Worm (Caenorhabditis elegans): ENCODE data around the gene clec-42.
"Not testable (repeated sequence)": the region's sequence is repeated elsewhere in the genome, so short reads cannot be mapped to it uniquely, and the experiment has no call there.

The clec-42 gene

ce11 chrV:18188328-18188727 is 2.9 kb upstream of the clec-42 start, which contains the start of gene clec-245:
Gene clec-245, minus strand, starts transcription at chrV:18188428.
- TF ChIP-seq unc-62 (GFP tag; optimal IDR thresholded peaks at IDR 0.05) = no peak

DNA sequence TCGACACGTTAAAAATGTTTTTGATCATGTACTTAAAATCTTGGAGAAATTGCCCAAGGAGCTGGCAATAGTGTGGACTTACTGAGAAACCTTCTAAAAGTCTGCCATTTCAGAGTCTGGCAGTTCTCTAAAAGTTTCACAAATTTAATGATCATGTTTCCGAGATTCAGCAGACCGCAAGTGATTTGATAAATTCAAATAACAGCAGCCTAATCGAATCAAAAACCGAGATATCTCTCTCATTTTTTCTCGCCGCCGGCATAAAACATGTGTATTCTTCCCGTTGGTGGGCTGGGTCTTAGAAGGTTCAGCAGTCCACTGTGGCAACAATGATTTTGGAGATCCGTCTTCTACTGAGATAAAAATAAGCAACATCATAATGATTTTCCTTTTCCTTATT is 2.0 kb upstream of the clec-42 start, which contains the start of gene clec-246:
Gene clec-246 (plus strand): TSS at position 301 of the 400 bp plus-strand sequence.
- no peak for TF ChIP-seq unc-62 (GFP tag; optimal IDR thresholded peaks at IDR 0.05)

DNA sequence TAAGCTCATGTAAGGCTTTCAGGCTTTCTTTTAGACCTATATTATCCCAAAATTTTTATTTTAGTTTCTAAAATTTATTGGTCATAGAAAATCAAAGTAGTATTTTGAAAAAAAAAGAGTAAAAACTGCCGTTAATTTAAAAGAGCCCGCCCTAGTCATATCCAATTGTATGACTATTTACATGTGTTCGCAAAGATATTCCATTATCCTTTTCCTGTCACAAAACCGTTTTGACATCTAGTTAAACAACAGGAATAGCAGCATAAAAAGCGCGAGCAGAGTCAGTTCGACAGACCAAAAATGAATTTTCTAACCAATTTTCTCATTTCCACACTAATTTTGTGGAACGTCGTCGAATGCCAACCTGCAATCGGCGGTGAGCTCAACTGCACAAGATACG is 3.8 kb downstream of the clec-42 start, which contains the start of gene F16H6.3:
Gene F16H6.3 (plus strand): TSS at position 301 of the 400 bp plus-strand sequence.
- TF ChIP-seq unc-62 (GFP tag; optimal IDR thresholded peaks at IDR 0.05) = no peak

- TF ChIP-seq unc-62 (GFP tag; optimal IDR thresholded peaks at IDR 0.05) = no peak
Measured at ce11 chrV:18198421-18198820, 7.2 kb downstream of the clec-42 start, which contains the start of gene F16H6.4. Gene F16H6.4, plus strand, starts transcription at chrV:18198721.

ce11 chrV:18209071-18209470 is 17.9 kb downstream of the clec-42 start, which contains the start of gene F16H6.7:
Gene F16H6.7, minus strand, starts transcription at chrV:18209171.
- TF ChIP-seq unc-62 (GFP tag; optimal IDR thresholded peaks at IDR 0.05) = no peak

DNA sequence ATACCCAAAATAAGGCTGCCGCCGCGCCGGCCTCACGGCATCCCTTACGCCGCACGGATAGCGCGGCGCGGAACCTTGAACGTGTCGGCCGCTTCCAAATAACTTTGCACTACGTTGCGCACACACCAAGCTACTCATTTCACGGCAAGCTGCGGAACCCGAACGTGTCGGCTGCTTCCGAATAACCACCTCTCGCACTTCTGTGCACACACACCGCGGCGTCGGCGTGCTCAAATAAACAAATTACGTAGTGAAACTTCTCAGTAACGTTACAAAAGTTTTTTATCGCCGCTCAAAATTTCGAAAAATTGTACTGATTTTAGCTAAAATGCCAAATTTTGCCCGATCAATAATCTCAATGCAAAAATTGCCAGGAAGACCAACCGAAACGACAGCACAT is 21.6 kb downstream of the clec-42 start:
- TF ChIP-seq unc-62 (GFP tag; optimal IDR thresholded peaks at IDR 0.05) = no peak

- not testable (repeated sequence) for TF ChIP-seq unc-62 (GFP tag; optimal IDR thresholded peaks at IDR 0.05)
Measured at ce11 chrV:18216175-18216574, 25.0 kb downstream of the clec-42 start, which contains the start of gene F16H6.8. Gene F16H6.8, minus strand, starts transcription at chrV:18216275.

DNA sequence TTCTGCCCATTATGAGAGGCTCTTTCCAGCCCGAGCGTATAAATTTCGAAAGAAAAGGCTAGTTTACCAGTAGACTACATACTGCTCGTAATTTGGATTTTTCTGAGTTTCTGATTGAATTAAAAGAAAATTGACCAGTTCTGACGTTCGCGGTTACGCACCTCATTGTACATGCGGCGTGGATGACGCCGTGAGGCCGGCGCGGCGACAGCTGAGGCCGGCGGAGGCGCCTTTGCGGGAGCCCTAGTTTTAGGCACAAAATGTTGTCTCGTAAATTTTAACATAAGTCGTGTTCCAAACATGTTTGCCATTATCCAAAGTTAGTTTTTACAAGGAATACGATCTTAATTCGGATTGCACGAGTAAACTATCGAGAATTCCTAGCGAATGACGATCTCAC is 25.6 kb downstream of the clec-42 start, which contains the start of gene F16H6.9:
Gene F16H6.9 (plus strand): TSS at position 301 of the 400 bp plus-strand sequence.
- not testable (repeated sequence) for TF ChIP-seq unc-62 (GFP tag; optimal IDR thresholded peaks at IDR 0.05)

- TF ChIP-seq unc-62 (GFP tag; optimal IDR thresholded peaks at IDR 0.05) = no peak
Measured at ce11 chrV:18224353-18224752, 33.1 kb downstream of the clec-42 start, which contains the start of gene F16H6.10. Gene F16H6.10, minus strand, starts transcription at chrV:18224453.

ce11 chrV:18235808-18236207 is 44.6 kb downstream of the clec-42 start:
- TF ChIP-seq unc-62 (GFP tag; optimal IDR thresholded peaks at IDR 0.05) = no peak

DNA sequence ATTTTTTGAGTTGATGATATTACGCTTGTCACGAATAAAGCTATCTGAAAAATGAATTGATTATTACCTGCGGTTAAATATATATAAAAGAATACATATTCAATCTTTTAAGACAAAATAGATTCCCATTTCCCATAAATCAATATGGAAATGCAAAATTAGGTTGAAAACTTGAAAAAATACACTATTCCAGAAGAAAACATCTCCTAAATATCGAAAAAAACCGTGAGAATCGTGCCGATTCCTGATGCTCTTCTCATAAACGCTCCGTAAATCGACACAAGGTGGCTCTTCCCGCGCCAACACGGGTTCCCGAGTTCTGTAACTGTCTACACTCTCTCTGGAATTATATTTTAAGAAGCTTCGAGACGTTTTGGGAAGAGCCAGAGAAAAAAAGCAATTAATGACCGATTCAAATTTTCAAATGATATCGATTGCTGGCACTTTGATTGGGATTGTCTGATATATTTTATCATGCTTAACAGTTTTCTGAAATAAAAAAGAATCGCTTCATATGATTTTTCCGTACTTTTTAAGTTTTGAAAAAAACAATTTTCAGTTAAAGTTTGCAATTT is 45.6 kb downstream of the clec-42 start, which contains the start of gene R10E8.3:
Gene R10E8.3 (minus strand): TSS at position 51 of the 575 bp plus-strand sequence.
- no peak for TF ChIP-seq unc-62 (GFP tag; optimal IDR thresholded peaks at IDR 0.05)

ce11 chrV:18241328-18241727 is 50.1 kb downstream of the clec-42 start, which contains the start of gene R10E8.8:
Gene R10E8.8, minus strand, starts transcription at chrV:18241670.
- no peak for TF ChIP-seq unc-62 (GFP tag; optimal IDR thresholded peaks at IDR 0.05)

DNA sequence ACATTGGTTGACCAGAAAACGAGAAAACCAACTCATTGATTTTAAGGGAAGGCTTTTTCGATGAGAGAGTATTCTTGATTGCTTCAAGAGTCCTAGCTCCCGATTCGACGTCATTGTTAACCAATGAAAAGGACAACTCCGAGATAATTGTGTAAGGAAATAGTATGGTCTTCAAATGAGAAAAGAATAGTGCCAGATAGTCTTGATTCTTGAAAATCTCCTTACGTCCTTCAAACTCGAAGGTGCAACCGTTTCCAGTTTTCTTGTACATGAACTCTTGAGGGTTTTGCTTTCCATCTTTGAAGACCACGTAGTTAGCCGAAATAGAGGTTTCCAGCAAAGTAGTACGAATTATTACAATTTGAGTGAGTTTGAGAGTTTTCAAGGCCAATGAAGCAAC is 52.0 kb downstream of the clec-42 start:
- no peak for TF ChIP-seq unc-62 (GFP tag; optimal IDR thresholded peaks at IDR 0.05)

Measured in whole organism, dauer.